Worm (Caenorhabditis elegans) whole organism, L3 larva: ENCODE results near the gene Y37E11AL.12.

Experiments
- ceh-9 ChIP-seq: sonication (generic microtip); optimal IDR thresholded peaks from 2 replicates; lab custom pipeline; 2018; ENCODE audit warnings: missing biosample characterization, missing genetic modification characterization
- daf-12 ChIP-seq: fragments of 150-350 bp; optimal IDR thresholded peaks from 2 replicates; lab custom pipeline; 2014; ENCODE audit warnings: missing biosample characterization, missing genetic modification reagents, missing genetic modification characterization
- fkh-10 ChIP-seq: sonication (generic microtip); optimal IDR thresholded peaks from 2 replicates; lab custom pipeline; 2017; ENCODE audit warnings: missing biosample characterization, missing genetic modification reagents, missing genetic modification characterization
- fos-1 ChIP-seq: fragments of 150-350 bp; optimal IDR thresholded peaks from 2 replicates; lab custom pipeline; 2014; ENCODE audit warnings: missing biosample characterization, missing genetic modification characterization
- nfya-1 ChIP-seq: sonication (generic microtip); optimal IDR thresholded peaks from 2 replicates; lab custom pipeline; 2017; ENCODE audit warnings: missing genetic modification characterization, mild to moderate bottlenecking, missing compliant biosample characterization, antibody characterized with exemption, moderate library complexity; ENCODE audit not compliant: insufficient read depth
- nhr-25 ChIP-seq: sonication (generic microtip); optimal IDR thresholded peaks from 2 replicates; lab custom pipeline; 2017; ENCODE audit warnings: missing biosample characterization, missing genetic modification characterization
- nhr-28 ChIP-seq: fragments of 150-350 bp; optimal IDR thresholded peaks from 2 replicates; lab custom pipeline; 2014; ENCODE audit warnings: missing biosample characterization, missing genetic modification characterization
- skn-1 ChIP-seq: fragments of 150-350 bp; optimal IDR thresholded peaks from 2 replicates; lab custom pipeline; 2014; ENCODE audit warnings: missing biosample characterization, missing genetic modification characterization
- ztf-4 ChIP-seq: fragments of 150-350 bp; optimal IDR thresholded peaks from 2 replicates; lab custom pipeline; 2014; ENCODE audit warnings: missing biosample characterization, missing genetic modification characterization

DNA sequence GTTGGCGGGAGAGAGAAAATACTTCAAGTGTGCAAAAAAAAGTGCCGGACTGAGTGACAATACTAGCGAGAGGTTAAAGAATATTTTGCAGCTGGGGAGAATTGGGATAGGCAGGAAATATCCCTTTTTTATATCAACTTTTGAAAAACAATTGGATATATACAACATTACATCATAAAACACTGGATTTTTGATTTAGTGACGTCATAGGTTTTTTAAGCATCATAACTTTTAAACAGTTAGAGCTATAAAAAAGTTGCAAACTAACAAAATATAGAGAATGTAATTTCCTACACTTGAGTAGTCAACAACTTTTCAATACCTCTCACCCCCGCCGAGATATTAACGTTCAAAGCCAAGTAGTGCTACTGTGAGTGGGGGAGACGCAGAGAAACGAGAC is 8.9 kb upstream of the Y37E11AL.12 start:
- no peak for TF ChIP-seq nhr-28 (tag; lab: Kevin White, UChicago)
- TF ChIP-seq ceh-9 (tag; lab: Kevin White, UChicago), result no peak
- no peak for TF ChIP-seq daf-12 (tag; lab: Kevin White, UChicago)
- no peak for TF ChIP-seq nhr-25
- no peak for TF ChIP-seq nfya-1 (tag; lab: Kevin White, UChicago)
- no peak for TF ChIP-seq fos-1 (tag; lab: Kevin White, UChicago)
- TF ChIP-seq fkh-10 (GFP tag; lab: Kevin White, UChicago), result no peak
- no peak for TF ChIP-seq ztf-4 (tag; lab: Kevin White, UChicago)
- TF ChIP-seq skn-1 (tag; lab: Kevin White, UChicago), result no peak
